Worm (Caenorhabditis elegans) whole organism, mixed stage, embryonic: ENCODE measurements around the gene T26C5.4.

ENCODE experiments used
- lin-13 ChIP-seq: fragments of 150-350 bp; optimal IDR thresholded peaks from 2 replicates; lab custom pipeline; 2014; ENCODE audit warnings: missing biosample characterization, missing genetic modification characterization
- snpc-4 ChIP-seq: fragments of 150-350 bp; optimal IDR thresholded peaks from 2 replicates; lab custom pipeline; 2014; ENCODE audit warnings: missing biosample characterization, missing genetic modification characterization
- sptf-1 ChIP-seq: sonication (generic microtip); optimal IDR thresholded peaks from 2 replicates; lab custom pipeline; 2017; ENCODE audit warnings: mild to moderate bottlenecking, missing genetic modification characterization, moderate library complexity, missing compliant biosample characterization

DNA sequence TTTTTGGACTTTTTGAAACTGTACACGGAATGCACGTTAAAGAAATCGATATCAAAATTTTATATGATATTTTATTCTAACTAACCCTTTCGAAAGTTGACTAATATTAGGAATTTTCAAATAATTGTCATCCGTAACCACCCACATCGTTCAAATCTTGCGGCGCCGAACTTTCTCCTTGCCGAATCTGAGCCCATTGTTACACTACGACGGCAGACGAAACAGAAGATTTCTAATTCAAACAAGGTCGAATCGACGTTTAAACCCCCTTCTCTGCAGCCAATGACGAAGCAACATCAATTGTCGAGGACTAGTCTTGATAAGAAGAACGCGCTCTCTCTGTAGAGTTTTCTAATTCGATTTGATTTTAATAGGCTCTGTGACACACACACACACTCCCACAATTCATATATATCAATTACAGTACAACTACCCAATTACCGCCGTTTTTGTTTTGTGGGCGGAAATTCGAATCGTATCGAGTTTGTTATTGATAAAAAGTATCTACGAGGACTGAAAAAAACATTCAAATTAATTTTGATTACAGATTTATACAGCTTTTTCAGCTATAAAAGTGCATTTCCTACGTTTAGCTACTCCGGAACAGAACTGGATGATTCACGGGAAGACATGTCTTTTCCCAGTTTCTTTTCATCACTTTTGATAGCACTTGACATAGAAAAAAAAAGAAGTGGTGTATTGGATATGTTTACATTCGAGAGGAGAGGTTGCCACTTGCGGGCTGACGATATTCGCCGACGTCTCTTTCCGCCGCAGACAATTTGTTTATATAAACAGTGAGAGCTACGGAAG, 34.2 kb upstream of the T26C5.4 start:
- TF ChIP-seq sptf-1 (tag; lab: Kevin White, UChicago), result no peak
- TF ChIP-seq snpc-4 (tag; lab: Kevin White, UChicago), result no peak
- no peak for TF ChIP-seq lin-13 (tag; lab: Kevin White, UChicago)
